Worm (Caenorhabditis elegans) whole organism, early embryonic: ENCODE results near the gene fbxb-102.

Experiments used
- B0310.2 ChIP-seq: sonication (generic microtip); optimal IDR thresholded peaks from 2 replicates; lab custom pipeline; 2016; ENCODE audit warnings: mild to moderate bottlenecking, missing genetic modification characterization, missing compliant biosample characterization
- F13C5.2 ChIP-seq: sonication (generic microtip); optimal IDR thresholded peaks from 2 replicates; lab custom pipeline; 2017; ENCODE audit warnings: mild to moderate bottlenecking, missing genetic modification characterization, inconsistent platforms, missing compliant biosample characterization
- aly-1 ChIP-seq: sonication (generic microtip); optimal IDR thresholded peaks from 2 replicates; lab custom pipeline; 2016; ENCODE audit warnings: missing genetic modification characterization, missing compliant biosample characterization
- ama-1 ChIP-seq: fragments of 150-350 bp; optimal IDR thresholded peaks from 2 replicates; lab custom pipeline; 2014
- ceh-13 ChIP-seq: fragments of 200-800 bp; sonication (Bioruptor generic); optimal IDR thresholded peaks from 2 replicates; lab custom pipeline; 2018; ENCODE audit warnings: mild to moderate bottlenecking, missing genetic modification characterization, missing compliant biosample characterization
- ceh-36 ChIP-seq: sonication (generic microtip); optimal IDR thresholded peaks from 2 replicates; lab custom pipeline; 2016; ENCODE audit warnings: missing genetic modification characterization, inconsistent platforms, missing compliant biosample characterization
- ets-7 ChIP-seq: sonication (generic microtip); optimal IDR thresholded peaks from 2 replicates; lab custom pipeline; 2016; ENCODE audit warnings: missing genotype, missing genetic modification characterization, missing compliant biosample characterization
- flt-1 ChIP-seq: fragments of 200-800 bp; sonication (Bioruptor generic); IDR thresholded peaks from 2 replicates; pipeline ENCODE4 v1.3.6; 2022; ENCODE audit warnings: missing genetic modification characterization, missing compliant biosample characterization
- scrt-1 ChIP-seq: fragments of 200-800 bp; sonication (Bioruptor generic); IDR thresholded peaks from 2 replicates; pipeline ENCODE4 v1.3.6; 2022; ENCODE audit warnings: missing genetic modification characterization, missing compliant biosample characterization
- tbx-11 ChIP-seq: fragments of 200-800 bp; sonication (Bioruptor generic); IDR thresholded peaks from 2 replicates; pipeline ENCODE4 v1.3.6; 2022; ENCODE audit warnings: missing genetic modification characterization, missing compliant biosample characterization
- tbx-37 ChIP-seq: fragments of 200-800 bp; sonication (Bioruptor generic); conservative IDR thresholded peaks from 2 replicates; pipeline ENCODE4 v1.3.6; 2022; ENCODE audit warnings: missing genetic modification reagents, missing genetic modification characterization, missing compliant biosample characterization
- tra-4 ChIP-seq: sonication (generic microtip); optimal IDR thresholded peaks from 2 replicates; lab custom pipeline; 2017; ENCODE audit warnings: missing genetic modification characterization, missing compliant biosample characterization

DNA sequence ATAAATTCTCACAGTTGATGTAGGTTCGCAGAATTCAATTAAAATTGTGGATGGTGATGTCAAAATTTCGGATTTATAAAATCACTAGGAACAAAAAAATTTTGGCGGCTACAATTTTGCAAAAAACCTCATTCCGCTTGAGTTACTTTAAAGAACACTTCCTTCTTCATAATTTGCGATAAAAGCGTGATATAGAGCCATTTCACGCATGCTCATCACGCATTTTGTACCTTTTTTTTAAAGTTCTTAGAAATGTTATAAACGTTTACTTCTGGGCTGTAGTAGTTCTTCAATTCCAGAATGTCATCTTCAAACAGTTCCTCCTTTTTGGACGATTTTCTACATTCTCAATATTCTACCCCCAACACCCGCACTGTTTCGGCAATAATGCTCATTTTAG is 45.2 kb downstream of the fbxb-102 start, which contains the start of gene srx-119:
- no peak for TF ChIP-seq tbx-11
- TF ChIP-seq tra-4 (tag; lab: Kevin White, UChicago): no peak
- TF ChIP-seq aly-1 (tag; lab: Kevin White, UChicago): no peak
- TF ChIP-seq flt-1 (GFP tag; lab: Robert Waterston, UW): no peak
- no peak for TF ChIP-seq ama-1 (lab: Kevin White, UChicago)
- TF ChIP-seq ets-7 (tag; lab: Kevin White, UChicago): no peak
- no peak for TF ChIP-seq F13C5.2 (tag; lab: Kevin White, UChicago)
- TF ChIP-seq ceh-13: no peak
- TF ChIP-seq ceh-36 (tag; lab: Kevin White, UChicago): no peak
- TF ChIP-seq B0310.2: no peak
- no peak for TF ChIP-seq scrt-1 (GFP tag; lab: Robert Waterston, UW)
- no peak for TF ChIP-seq tbx-37 (GFP tag; lab: Robert Waterston, UW)
